Worm (Caenorhabditis elegans): ENCODE measurements around the gene C29E4.12.

- no peak for TF ChIP-seq tra-4 (tag; optimal IDR thresholded peaks at IDR 0.05)
- no peak for TF ChIP-seq flt-1 (GFP tag; IDR thresholded peaks at IDR 0.05)
- TF ChIP-seq hmg-4 (GFP tag; optimal IDR thresholded peaks at IDR 0.05), result no peak
- no peak for TF ChIP-seq ama-1 (optimal IDR thresholded peaks at IDR 0.05)
- TF ChIP-seq hnd-1 (tag; optimal IDR thresholded peaks at IDR 0.05), result no peak
- no peak for TF ChIP-seq tbx-11 (GFP tag; IDR thresholded peaks at IDR 0.05)
- no peak for TF ChIP-seq F13C5.2 (tag; optimal IDR thresholded peaks at IDR 0.05)
- TF ChIP-seq scrt-1 (GFP tag; IDR thresholded peaks at IDR 0.05), result no peak
- no peak for TF ChIP-seq tbx-37 (GFP tag; conservative IDR thresholded peaks at IDR 0.05)
- no peak for TF ChIP-seq ceh-13 (GFP tag; optimal IDR thresholded peaks at IDR 0.05)
Measured at ce11 chrIII:7977224-7977623, 36.3 kb downstream of the C29E4.12 start.

Measured in whole organism, early embryonic.